Fruit fly (Drosophila melanogaster) whole organism, embryonic: ENCODE results near the gene Act87E.

ENCODE experiments used
- CG17912 ChIP-seq: fragments of 200-800 bp; sonication (Bioruptor generic); optimal IDR thresholded peaks from 2 replicates; lab custom pipeline; 2018; ENCODE audit warnings: missing biosample characterization, mild to moderate bottlenecking, missing genetic modification characterization
- Gsc ChIP-seq: fragments of 200-800 bp; sonication (Bioruptor generic); IDR thresholded peaks from 2 replicates; pipeline ENCODE4 v1.3.6; 2022; ENCODE audit warnings: missing biosample characterization, missing genetic modification characterization
- Mrtf ChIP-seq: fragments of 200-800 bp; sonication (Bioruptor generic); IDR thresholded peaks from 3 replicates; pipeline ENCODE4 v1.3.6; 2022; ENCODE audit warnings: missing biosample characterization, missing genetic modification characterization
- Trl ChIP-seq, 3 experiments: fragments of >200 bp in 2 of 3; fragments of 200-800 bp in 1 of 3; sonication (Bioruptor generic) in 1 of 3; optimal IDR thresholded peaks; 2 replicates in 1 of 3; 3 replicates in 2 of 3; lab custom pipeline; 2016 to 2017; ENCODE audit warnings: missing biosample characterization in 1 of 3, missing genetic modification characterization in 1 of 3
- dmrt99B ChIP-seq: fragments of 200-800 bp; sonication (Bioruptor generic); optimal IDR thresholded peaks from 2 replicates; lab custom pipeline; 2018; ENCODE audit warnings: missing biosample characterization, mild to moderate bottlenecking, missing genetic modification characterization, moderate library complexity
- fru ChIP-seq: fragments of >200 bp; optimal IDR thresholded peaks from 2 replicates; lab custom pipeline; 2017

DNA sequence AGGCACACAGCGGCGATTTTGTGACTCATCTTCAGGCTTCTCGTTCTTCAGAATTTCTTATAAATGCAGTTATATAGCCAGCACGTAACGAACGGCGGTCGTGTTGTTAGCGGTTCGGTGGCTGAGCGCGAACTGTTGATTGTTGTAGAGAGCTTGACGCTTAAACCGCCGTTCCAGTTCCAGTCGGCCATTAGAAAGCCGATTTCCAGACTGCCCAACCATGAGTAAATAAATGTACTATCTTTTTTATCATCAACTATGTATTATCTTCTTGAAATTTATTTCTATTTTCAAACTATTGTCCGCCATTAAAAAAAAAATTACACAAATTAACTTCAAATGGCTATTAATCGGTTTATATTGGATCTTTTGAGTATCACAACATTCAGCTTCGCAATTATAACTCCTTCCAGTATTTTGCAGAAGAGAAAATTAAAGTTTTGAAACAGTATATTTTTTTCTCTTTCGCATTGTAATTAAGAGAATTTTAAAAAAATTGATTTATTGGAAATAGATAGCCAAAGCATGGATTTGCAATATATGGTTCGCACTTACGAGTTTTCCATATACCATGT, 24.0 kb upstream of the Act87E start, which contains the start of gene GILT1:
- no peak for TF ChIP-seq CG17912
- no peak for TF ChIP-seq dmrt99B (tag; lab: Kevin White, UChicago)
- TF ChIP-seq fru (lab: Kevin White, UChicago), result no peak
- no peak for TF ChIP-seq Mrtf (GFP tag; lab: Robert Waterston, UW)
- TF ChIP-seq Trl (optimal IDR thresholded peaks at IDR 0.05; lab: Kevin White, UChicago), result peak; percentile 16 to 34
- TF ChIP-seq Trl (GFP tag; optimal IDR thresholded peaks at IDR 0.05; lab: Kevin White, UChicago), result no peak
- TF ChIP-seq Gsc (GFP tag; lab: Robert Waterston, UW), result no peak
